Fruit fly (Drosophila melanogaster) whole organism, embryonic: Measurements from ENCODE around the gene CBP.

Experiments
- Aef1 ChIP-seq: fragments of 200-800 bp; sonication (Bioruptor generic); IDR thresholded peaks from 3 replicates; pipeline ENCODE4 v1.3.6; 2022; ENCODE audit warnings: missing biosample characterization, missing genetic modification characterization
- Asciz ChIP-seq: fragments of 200-800 bp; sonication (Bioruptor generic); optimal IDR thresholded peaks from 2 replicates; lab custom pipeline; 2017; ENCODE audit warnings: missing biosample characterization, mild to moderate bottlenecking, missing genetic modification characterization, missing genetic modification reagents
- Bdp1 ChIP-seq: fragments of 200-800 bp; sonication (Bioruptor generic); optimal IDR thresholded peaks from 3 replicates; lab custom pipeline; 2016; ENCODE audit warnings: missing biosample characterization, missing genetic modification characterization
- CG10267 ChIP-seq: fragments of 200-800 bp; sonication (Bioruptor generic); optimal IDR thresholded peaks from 2 replicates; lab custom pipeline; 2018; ENCODE audit warnings: missing biosample characterization, mild to moderate bottlenecking, missing genetic modification characterization, moderate library complexity
- CG10321 ChIP-seq: fragments of 200-800 bp; sonication (Bioruptor generic); IDR thresholded peaks from 2 replicates; pipeline ENCODE4 v1.3.6; 2022; ENCODE audit warnings: missing biosample characterization, missing genetic modification characterization
- CG10462 ChIP-seq: fragments of 200-800 bp; sonication (Bioruptor generic); optimal IDR thresholded peaks from 2 replicates; lab custom pipeline; 2016; ENCODE audit warnings: missing biosample characterization, missing genetic modification characterization
- CG11456 ChIP-seq: fragments of 200-800 bp; sonication (Bioruptor generic); IDR thresholded peaks from 3 replicates; pipeline ENCODE4 v1.3.6; 2022; ENCODE audit warnings: missing biosample characterization, missing genetic modification characterization
- CG12942 ChIP-seq: fragments of 200-800 bp; sonication (Bioruptor generic); optimal IDR thresholded peaks from 3 replicates; lab custom pipeline; 2016; ENCODE audit warnings: missing biosample characterization, missing genetic modification characterization
- CG14050 ChIP-seq: fragments of 200-800 bp; sonication (Bioruptor generic); IDR thresholded peaks from 3 replicates; pipeline ENCODE4 v1.3.6; 2022; ENCODE audit warnings: missing biosample characterization, missing genetic modification characterization
- CG16863 ChIP-seq: fragments of 200-800 bp; sonication (Bioruptor generic); optimal IDR thresholded peaks from 3 replicates; lab custom pipeline; 2016; ENCODE audit warnings: missing biosample characterization, missing genetic modification characterization
- CG17359 ChIP-seq: fragments of 200-800 bp; sonication (Bioruptor generic); optimal IDR thresholded peaks from 3 replicates; lab custom pipeline; 2018; ENCODE audit warnings: missing biosample characterization, mild to moderate bottlenecking, missing genetic modification characterization, moderate library complexity
- CG17361 ChIP-seq: fragments of 200-800 bp; sonication (Bioruptor generic); IDR thresholded peaks from 3 replicates; pipeline ENCODE4 v1.3.6; 2022; ENCODE audit warnings: missing biosample characterization, missing genetic modification characterization
- CG2202 ChIP-seq: fragments of 200-800 bp; sonication (Bioruptor generic); optimal IDR thresholded peaks from 2 replicates; lab custom pipeline; 2018; ENCODE audit warnings: missing biosample characterization, mild to moderate bottlenecking, missing genetic modification characterization
- CG31441 ChIP-seq: fragments of 200-800 bp; sonication (Bioruptor generic); IDR thresholded peaks from 2 replicates; pipeline ENCODE4 v1.3.6; 2022; ENCODE audit warnings: missing biosample characterization, missing genetic modification characterization
- CG32532 ChIP-seq: fragments of 200-800 bp; sonication (Bioruptor generic); IDR thresholded peaks from 2 replicates; pipeline ENCODE4 v1.3.6; 2022; ENCODE audit warnings: missing biosample characterization, missing genetic modification characterization
- CG3407 ChIP-seq: fragments of 200-800 bp; sonication (Bioruptor generic); optimal IDR thresholded peaks from 2 replicates; lab custom pipeline; 2018; ENCODE audit warnings: missing biosample characterization, mild to moderate bottlenecking, missing genetic modification characterization
- CG6689 ChIP-seq: fragments of 200-800 bp; sonication (Bioruptor generic); IDR thresholded peaks from 2 replicates; pipeline ENCODE4 v1.3.6; 2022; ENCODE audit warnings: missing biosample characterization, missing genetic modification characterization
- CG6765 ChIP-seq: fragments of 200-800 bp; sonication (Bioruptor generic); optimal IDR thresholded peaks from 3 replicates; lab custom pipeline; 2017; ENCODE audit warnings: missing biosample characterization, mild to moderate bottlenecking, missing genetic modification characterization
- CG6813 ChIP-seq: fragments of 200-800 bp; sonication (Bioruptor generic); optimal IDR thresholded peaks from 2 replicates; lab custom pipeline; 2017; ENCODE audit warnings: missing biosample characterization, missing genetic modification characterization, mild to moderate bottlenecking, moderate library complexity, missing genetic modification reagents
- CG7963 ChIP-seq: fragments of 200-800 bp; sonication (Bioruptor generic); IDR thresholded peaks from 3 replicates; pipeline ENCODE4 v1.3.6; 2022; ENCODE audit warnings: missing biosample characterization, missing genetic modification characterization; ENCODE audit not compliant: partially characterized antibody
- CG9215 ChIP-seq: fragments of 200-800 bp; sonication (Bioruptor generic); IDR thresholded peaks from 2 replicates; pipeline ENCODE4 v1.3.6; 2022; ENCODE audit warnings: missing biosample characterization, missing genetic modification characterization
- CoRest ChIP-seq: fragments of 200-800 bp; sonication (Bioruptor generic); optimal IDR thresholded peaks from 3 replicates; lab custom pipeline; 2018; ENCODE audit warnings: missing biosample characterization, mild to moderate bottlenecking, missing genetic modification characterization, moderate library complexity
- Dll ChIP-seq: fragments of 200-800 bp; sonication (Bioruptor generic); IDR thresholded peaks from 4 replicates; pipeline ENCODE4 v1.3.6; 2022; ENCODE audit warnings: missing biosample characterization, missing genetic modification characterization; ENCODE audit not compliant: partially characterized antibody
- Dref ChIP-seq: fragments of 200-800 bp; sonication (Bioruptor generic); IDR thresholded peaks from 2 replicates; pipeline ENCODE4 v1.3.6; 2022; ENCODE audit warnings: missing biosample characterization, missing genetic modification characterization
- E2f1 ChIP-seq: fragments of 200-800 bp; sonication (Bioruptor generic); IDR thresholded peaks from 2 replicates; pipeline ENCODE4 v1.3.6; 2022; ENCODE audit warnings: missing biosample characterization, missing genetic modification characterization
- GATAe ChIP-seq: fragments of 200-800 bp; sonication (Bioruptor generic); conservative IDR thresholded peaks from 2 replicates; pipeline ENCODE4 v1.3.6; 2022; ENCODE audit warnings: missing biosample characterization, missing genetic modification characterization
- Hand ChIP-seq: fragments of 200-800 bp; sonication (Bioruptor generic); optimal IDR thresholded peaks from 2 replicates; lab custom pipeline; 2017; ENCODE audit warnings: mild to moderate bottlenecking, missing biosample characterization, missing genetic modification reagents, missing genetic modification characterization
- Myb ChIP-seq: fragments of 200-800 bp; sonication (Bioruptor generic); optimal IDR thresholded peaks from 2 replicates; lab custom pipeline; 2016; ENCODE audit warnings: missing biosample characterization, missing genetic modification characterization
- Nf-YA ChIP-seq: fragments of 200-800 bp; sonication (Bioruptor generic); IDR thresholded peaks from 2 replicates; pipeline ENCODE4 v1.3.6; 2022; ENCODE audit warnings: missing biosample characterization, missing genetic modification characterization
- Nf-YB ChIP-seq: fragments of 200-800 bp; sonication (Bioruptor generic); optimal IDR thresholded peaks from 3 replicates; lab custom pipeline; 2019; ENCODE audit warnings: missing biosample characterization, mild to moderate bottlenecking, missing genetic modification characterization, moderate library complexity
- ap ChIP-seq: fragments of 200-800 bp; sonication (Bioruptor generic); IDR thresholded peaks from 2 replicates; pipeline ENCODE4 v1.3.6; 2022; ENCODE audit warnings: missing biosample characterization, missing genetic modification characterization
- cas ChIP-seq: fragments of 200-800 bp; sonication (Bioruptor generic); IDR thresholded peaks from 2 replicates; pipeline ENCODE4 v1.3.6; 2022; ENCODE audit warnings: missing biosample characterization, missing genetic modification characterization
- ci ChIP-seq: fragments of 200-800 bp; sonication (Bioruptor generic); IDR thresholded peaks from 3 replicates; pipeline ENCODE4 v1.3.6; 2022; ENCODE audit warnings: missing biosample characterization, missing genetic modification characterization
- croc ChIP-seq: fragments of 200-800 bp; sonication (Bioruptor generic); conservative IDR thresholded peaks from 3 replicates; pipeline ENCODE4 v1.3.6; 2022; ENCODE audit warnings: missing biosample characterization, missing genetic modification characterization
- da ChIP-seq: fragments of 200-800 bp; sonication (Bioruptor generic); optimal IDR thresholded peaks from 2 replicates; lab custom pipeline; 2016; ENCODE audit warnings: missing biosample characterization, missing genetic modification characterization
- fd3F ChIP-seq: fragments of 200-800 bp; sonication (Bioruptor generic); optimal IDR thresholded peaks from 2 replicates; lab custom pipeline; 2018; ENCODE audit warnings: missing biosample characterization, mild to moderate bottlenecking, missing genetic modification characterization, moderate library complexity
- gce ChIP-seq: fragments of 200-800 bp; sonication (Bioruptor generic); IDR thresholded peaks from 3 replicates; pipeline ENCODE4 v1.3.6; 2022; ENCODE audit warnings: missing biosample characterization, missing genetic modification characterization
- grau ChIP-seq: fragments of 200-800 bp; optimal IDR thresholded peaks from 3 replicates; lab custom pipeline; 2019; ENCODE audit warnings: missing biosample characterization, mild to moderate bottlenecking, missing genetic modification characterization, moderate library complexity
- her ChIP-seq: fragments of 200-800 bp; sonication (Bioruptor generic); optimal IDR thresholded peaks from 2 replicates; lab custom pipeline; 2016; ENCODE audit warnings: missing biosample characterization, missing genetic modification characterization
- lola ChIP-seq, 3 experiments: fragments of >200 bp in 2 of 3; fragments of 200-800 bp in 1 of 3; sonication (Bioruptor generic) in 1 of 3; optimal IDR thresholded peaks; 2 replicates each; lab custom pipeline; 2017 to 2019; ENCODE audit warnings: missing biosample characterization in 3 of 3, missing genetic modification characterization in 3 of 3, mild to moderate bottlenecking in 1 of 3, moderate library complexity in 1 of 3
- mirr ChIP-seq: fragments of 200-800 bp; sonication (Bioruptor generic); optimal IDR thresholded peaks from 3 replicates; lab custom pipeline; 2018; ENCODE audit warnings: missing biosample characterization, mild to moderate bottlenecking, missing genetic modification characterization
- peb ChIP-seq: fragments of 200-800 bp; sonication (Bioruptor generic); IDR thresholded peaks from 2 replicates; pipeline ENCODE4 v1.3.6; 2022; ENCODE audit warnings: missing biosample characterization, missing genetic modification characterization
- pita ChIP-seq: fragments of 200-800 bp; sonication (Bioruptor generic); optimal IDR thresholded peaks from 2 replicates; lab custom pipeline; 2017; ENCODE audit warnings: missing biosample characterization, mild to moderate bottlenecking, missing genetic modification characterization
- shn ChIP-seq: fragments of 200-800 bp; sonication (Bioruptor generic); optimal IDR thresholded peaks from 3 replicates; lab custom pipeline; 2016; ENCODE audit warnings: missing biosample characterization, missing genetic modification characterization
- sima ChIP-seq: fragments of 200-800 bp; sonication (Bioruptor generic); optimal IDR thresholded peaks from 2 replicates; lab custom pipeline; 2016; ENCODE audit warnings: missing biosample characterization, missing genetic modification characterization
- slp2 ChIP-seq: fragments of 200-800 bp; sonication (Bioruptor generic); optimal IDR thresholded peaks from 2 replicates; lab custom pipeline; 2016; ENCODE audit warnings: missing biosample characterization, missing genetic modification characterization
- sob ChIP-seq: fragments of 200-800 bp; sonication (Bioruptor generic); IDR thresholded peaks from 2 replicates; pipeline ENCODE4 v1.3.6; 2022; ENCODE audit warnings: missing biosample characterization, missing genetic modification characterization
- stc ChIP-seq: fragments of 200-800 bp; sonication (Bioruptor generic); IDR thresholded peaks from 2 replicates; pipeline ENCODE4 v1.3.6; 2022; ENCODE audit warnings: missing biosample characterization, missing genetic modification characterization
- tgo ChIP-seq: fragments of 200-800 bp; sonication (Bioruptor generic); IDR thresholded peaks from 3 replicates; pipeline ENCODE4 v1.3.6; 2022; ENCODE audit warnings: missing biosample characterization, missing genetic modification characterization
- ttk ChIP-seq: fragments of 200-800 bp; sonication (Bioruptor generic); IDR thresholded peaks from 2 replicates; pipeline ENCODE4 v2.1.2; 2022; ENCODE audit warnings: missing biosample characterization, missing genetic modification characterization
- unc-4 ChIP-seq: fragments of 200-800 bp; sonication (Bioruptor generic); IDR thresholded peaks from 2 replicates; pipeline ENCODE4 v1.3.6; 2022; ENCODE audit warnings: missing biosample characterization, missing genetic modification characterization; ENCODE audit not compliant: partially characterized antibody

CBP gene

DNA sequence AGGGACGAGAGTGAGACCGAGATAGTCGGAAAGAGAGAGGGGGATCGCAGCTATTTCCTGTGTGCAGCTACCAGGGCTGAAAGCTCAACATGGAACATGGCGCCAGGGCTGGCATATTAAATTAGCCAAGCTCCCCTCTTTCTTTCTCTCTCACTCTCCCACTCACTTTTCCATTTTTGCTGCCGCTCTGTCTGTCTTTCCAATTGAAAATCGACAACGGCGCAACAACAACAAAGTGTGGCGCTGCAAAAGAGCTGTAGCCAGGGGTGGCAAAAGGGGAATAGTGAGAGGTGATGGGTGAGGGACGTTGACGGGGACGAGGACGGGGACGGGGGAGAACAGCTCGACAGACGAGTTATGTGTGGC, 36.8 kb upstream of the CBP start (continued):
- TF ChIP-seq Dll (GFP tag; lab: Robert Waterston, UW) (no peak), CG10267 (tag; lab: Kevin White, UChicago) (no peak), CG14050 (GFP tag; lab: Robert Waterston, UW) (no peak), grau (tag; lab: Kevin White, UChicago) (peak; percentile 5), CG6689 (GFP tag; lab: Robert Waterston, UW) (no peak), croc (GFP tag; lab: Robert Waterston, UW) (no peak), ttk (0 out of 2 replicates have a peak, but pooled peaks have one; percentile 14), Nf-YB (GFP tag; lab: Kevin White, UChicago) (no peak), fd3F (GFP tag; lab: Kevin White, UChicago) (no peak), CG17361 (GFP tag; lab: Robert Waterston, UW) (peak; percentile 48; the same call in 1 of the 3 replicates), CG16863 (GFP tag; lab: Kevin White, UChicago) (peak; percentile 22), mirr (GFP tag; lab: Kevin White, UChicago) (peak; percentile 31), stc (GFP tag; lab: Robert Waterston, UW) (no peak), ci (peak; percentile 29; the same call in 2 of the 3 replicates), Aef1 (GFP tag; lab: Robert Waterston, UW) (peak; percentile 72), da (GFP tag; lab: Kevin White, UChicago) (no peak), sob (GFP tag; lab: Robert Waterston, UW) (no peak), E2f1 (GFP tag; lab: Robert Waterston, UW) (no peak), cas (GFP tag; lab: Robert Waterston, UW) (no peak), her (GFP tag; lab: Kevin White, UChicago) (no peak), gce (GFP tag; lab: Robert Waterston, UW) (0 out of 3 replicates have a peak, but pooled peaks have one; percentile 17), Hand (GFP tag; lab: Kevin White, UChicago) (peak; percentile 48), ap (GFP tag; lab: Robert Waterston, UW) (no peak), lola (GFP tag; optimal IDR thresholded peaks at IDR 0.05; lab: Kevin White, UChicago) (no peak), Dref (GFP tag; lab: Robert Waterston, UW) (no peak), pita (no peak), CG12942 (no peak), tgo (GFP tag; lab: Robert Waterston, UW) (0 out of 3 replicates have a peak, but pooled peaks have one; percentile 16), CG7963 (GFP tag; lab: Robert Waterston, UW) (no peak), Bdp1 (GFP tag; lab: Kevin White, UChicago) (no peak), sima (no peak), CG32532 (GFP tag; lab: Robert Waterston, UW) (peak; percentile 17), CG31441 (0 out of 2 replicates have a peak, but pooled peaks have one; percentile 8), CoRest (tag; lab: Kevin White, UChicago) (peak; percentile 4), CG3407 (GFP tag; lab: Kevin White, UChicago) (peak; percentile 99), unc-4 (GFP tag; lab: Robert Waterston, UW) (no peak), Asciz (GFP tag; lab: Kevin White, UChicago) (no peak), CG9215 (GFP tag; lab: Robert Waterston, UW) (no peak), CG11456 (GFP tag; lab: Robert Waterston, UW) (0 out of 3 replicates have a peak, but pooled peaks have one; percentile 39), shn (GFP tag; lab: Kevin White, UChicago) (no peak), CG2202 (tag; lab: Kevin White, UChicago) (no peak), CG17359 (tag; lab: Kevin White, UChicago) (peak; percentile 12), CG6765 (GFP tag; lab: Kevin White, UChicago) (peak; percentile 23), GATAe (no peak), CG10462 (GFP tag; lab: Kevin White, UChicago) (no peak), CG6813 (GFP tag; lab: Kevin White, UChicago) (no peak), CG10321 (GFP tag; lab: Robert Waterston, UW) (0 out of 2 replicates have a peak, but pooled peaks have one; percentile 5), peb (0 out of 2 replicates have a peak, but pooled peaks have one; percentile 21), Nf-YA (GFP tag; lab: Robert Waterston, UW) (0 out of 2 replicates have a peak, but pooled peaks have one; percentile 36), Myb (GFP tag; lab: Kevin White, UChicago) (peak; percentile 8), slp2 (no peak)
